Worm (Caenorhabditis elegans) whole organism, L2 larva: ENCODE results near the gene K09C6.8.

ENCODE experiments used
- C34F6.9 ChIP-seq: fragments of 150-350 bp; optimal IDR thresholded peaks from 2 replicates; lab custom pipeline; 2014; ENCODE audit warnings: missing biosample characterization, missing genetic modification characterization
- R02D3.7 ChIP-seq: fragments of 150-350 bp; optimal IDR thresholded peaks from 2 replicates; lab custom pipeline; 2014; ENCODE audit warnings: missing biosample characterization, missing genetic modification characterization
- Y55F3AM.14 ChIP-seq: fragments of 200-800 bp; sonication (Bioruptor generic); optimal IDR thresholded peaks from 2 replicates; lab custom pipeline; 2018; ENCODE audit warnings: mild to moderate bottlenecking, missing genetic modification characterization, missing compliant biosample characterization
- alr-1 ChIP-seq: fragments of 150-350 bp; optimal IDR thresholded peaks from 2 replicates; lab custom pipeline; 2014; ENCODE audit warnings: missing biosample characterization, missing genetic modification characterization
- ama-1 ChIP-seq: fragments of 150-350 bp; optimal IDR thresholded peaks from 2 replicates; lab custom pipeline; 2018; ENCODE audit warnings: inconsistent platforms
- ceh-16 ChIP-seq: fragments of 150-350 bp; optimal IDR thresholded peaks from 2 replicates; lab custom pipeline; 2014; ENCODE audit warnings: missing biosample characterization, missing genetic modification characterization
- dmd-4 ChIP-seq: sonication (generic microtip); optimal IDR thresholded peaks from 2 replicates; lab custom pipeline; 2017; ENCODE audit warnings: missing biosample characterization, missing genetic modification characterization
- elt-1 ChIP-seq: fragments of 150-350 bp; optimal IDR thresholded peaks from 2 replicates; lab custom pipeline; 2014; ENCODE audit warnings: missing biosample characterization, missing genetic modification characterization
- fos-1 ChIP-seq: fragments of 150-350 bp; optimal IDR thresholded peaks from 2 replicates; lab custom pipeline; 2014; ENCODE audit warnings: missing biosample characterization, missing genetic modification characterization
- gmeb-1 ChIP-seq: fragments of 150-350 bp; optimal IDR thresholded peaks from 2 replicates; lab custom pipeline; 2014; ENCODE audit warnings: missing biosample characterization, missing genetic modification characterization
- lin-39 ChIP-seq: fragments of 150-350 bp; optimal IDR thresholded peaks from 2 replicates; lab custom pipeline; 2014; ENCODE audit warnings: missing biosample characterization, missing genetic modification reagents, missing genetic modification characterization
- lsy-2 ChIP-seq, 2 experiments: fragments of 150-350 bp in 1 of 2; sonication (generic microtip) in 1 of 2; optimal IDR thresholded peaks; 2 replicates each; lab custom pipeline; 2014 to 2017; ENCODE audit warnings: missing biosample characterization in 2 of 2, missing genetic modification characterization in 2 of 2
- mab-5 ChIP-seq: fragments of 150-350 bp; optimal IDR thresholded peaks from 2 replicates; lab custom pipeline; 2014; ENCODE audit warnings: missing biosample characterization, missing genetic modification characterization
- mdl-1 ChIP-seq, 2 experiments: fragments of 150-350 bp in 1 of 2; sonication (generic microtip) in 1 of 2; optimal IDR thresholded peaks; 2 replicates each; lab custom pipeline; 2017; ENCODE audit warnings: missing biosample characterization in 2 of 2, missing genetic modification characterization in 2 of 2
- nhr-10 ChIP-seq: sonication (generic microtip); optimal IDR thresholded peaks from 2 replicates; lab custom pipeline; 2017; ENCODE audit warnings: missing biosample characterization, missing genetic modification characterization
- nhr-11 ChIP-seq: fragments of 150-350 bp; optimal IDR thresholded peaks from 2 replicates; lab custom pipeline; 2014; ENCODE audit warnings: missing biosample characterization, missing genetic modification characterization
- nhr-129 ChIP-seq: fragments of 150-350 bp; optimal IDR thresholded peaks from 2 replicates; lab custom pipeline; 2014; ENCODE audit warnings: missing biosample characterization, missing genetic modification characterization
- nhr-23 ChIP-seq: fragments of 150-350 bp; optimal IDR thresholded peaks from 2 replicates; lab custom pipeline; 2014; ENCODE audit warnings: missing biosample characterization, missing genetic modification reagents, missing genetic modification characterization
- nhr-237 ChIP-seq: fragments of 150-350 bp; optimal IDR thresholded peaks from 2 replicates; lab custom pipeline; 2014; ENCODE audit warnings: missing biosample characterization, missing genetic modification characterization
- nhr-25 ChIP-seq: fragments of 150-350 bp; sonication (generic microtip); optimal IDR thresholded peaks from 3 replicates; lab custom pipeline; 2014; ENCODE audit warnings: missing biosample characterization, missing genetic modification characterization
- nhr-77 ChIP-seq: fragments of 150-350 bp; optimal IDR thresholded peaks from 2 replicates; lab custom pipeline; 2014; ENCODE audit warnings: missing biosample characterization, missing genetic modification characterization
- peb-1 ChIP-seq: fragments of 150-350 bp; optimal IDR thresholded peaks from 2 replicates; lab custom pipeline; 2014; ENCODE audit warnings: missing biosample characterization, missing genetic modification characterization
- skn-1 ChIP-seq: sonication (generic microtip); optimal IDR thresholded peaks from 2 replicates; lab custom pipeline; 2017; ENCODE audit warnings: missing biosample characterization, missing genetic modification characterization
- sma-9 ChIP-seq, 2 experiments: fragments of 150-350 bp in 1 of 2; sonication (generic microtip) in 1 of 2; optimal IDR thresholded peaks; 2 replicates each; lab custom pipeline; 2014 to 2016; ENCODE audit warnings: missing genetic modification characterization in 2 of 2, mild to moderate bottlenecking in 1 of 2, missing biosample characterization in 1 of 2, missing compliant biosample characterization in 1 of 2, missing genetic modification reagents in 1 of 2, moderate library complexity in 1 of 2
- unc-55 ChIP-seq: fragments of 150-350 bp; sonication (generic microtip); optimal IDR thresholded peaks from 3 replicates; lab custom pipeline; 2014; ENCODE audit warnings: missing biosample characterization, missing genetic modification reagents, missing genetic modification characterization
- unc-62 ChIP-seq: fragments of 150-350 bp; optimal IDR thresholded peaks from 2 replicates; lab custom pipeline; 2014; ENCODE audit warnings: missing biosample characterization, missing genetic modification reagents, missing genetic modification characterization
- zag-1 ChIP-seq: fragments of 150-350 bp; optimal IDR thresholded peaks from 2 replicates; lab custom pipeline; 2014; ENCODE audit warnings: missing biosample characterization, missing genetic modification characterization
- ztf-11 ChIP-seq: sonication (generic microtip); optimal IDR thresholded peaks from 2 replicates; lab custom pipeline; 2017; ENCODE audit warnings: missing biosample characterization, missing genetic modification characterization

K09C6.8 gene

ce11 chrV:802726-803125 lies 40.3 kb downstream of the K09C6.8 start:
- no peak for TF ChIP-seq C34F6.9 (tag; lab: Kevin White, UChicago)
- TF ChIP-seq unc-55 (GFP tag; lab: Kevin White, UChicago): no peak
- TF ChIP-seq nhr-77: no peak
- no peak for TF ChIP-seq gmeb-1 (tag; lab: Kevin White, UChicago)
- no peak for TF ChIP-seq dmd-4
- no peak for TF ChIP-seq ama-1 (lab: Kevin White, UChicago)
- no peak for TF ChIP-seq alr-1 (tag; lab: Kevin White, UChicago)
- TF ChIP-seq unc-62 (GFP tag; lab: Kevin White, UChicago): no peak
- TF ChIP-seq nhr-10 (tag; lab: Kevin White, UChicago): no peak
- TF ChIP-seq ceh-16: no peak
- TF ChIP-seq nhr-23: no peak
- no peak for TF ChIP-seq sma-9 (GFP tag; optimal IDR thresholded peaks at IDR 0.05; lab: Kevin White, UChicago)
- no peak for TF ChIP-seq sma-9 (tag; optimal IDR thresholded peaks at IDR 0.05; lab: Kevin White, UChicago)
- no peak for TF ChIP-seq fos-1 (tag; lab: Kevin White, UChicago)
- TF ChIP-seq nhr-11 (tag; lab: Kevin White, UChicago): no peak
- TF ChIP-seq lin-39 (tag; lab: Kevin White, UChicago): no peak
- no peak for TF ChIP-seq zag-1 (tag; lab: Kevin White, UChicago)
- no peak for TF ChIP-seq mab-5 (tag; lab: Kevin White, UChicago)
- TF ChIP-seq nhr-129 (tag; lab: Kevin White, UChicago): no peak
- no peak for TF ChIP-seq R02D3.7 (tag; lab: Kevin White, UChicago)
- TF ChIP-seq mdl-1 (tag; optimal IDR thresholded peaks at IDR 0.05; lab: Kevin White, UChicago): no peak

- TF ChIP-seq sma-9 (GFP tag; optimal IDR thresholded peaks at IDR 0.05; lab: Kevin White, UChicago) (peak; percentile 77), sma-9 (tag; optimal IDR thresholded peaks at IDR 0.05; lab: Kevin White, UChicago) (no peak), elt-1 (tag; lab: Kevin White, UChicago) (peak; percentile 89), skn-1 (no peak), C34F6.9 (tag; lab: Kevin White, UChicago) (no peak), Y55F3AM.14 (GFP tag; lab: Kevin White, UChicago) (no peak), ceh-16 (peak; percentile 33), lin-39 (tag; lab: Kevin White, UChicago) (no peak), nhr-77 (no peak), ztf-11 (tag; lab: Kevin White, UChicago) (no peak), nhr-25 (tag; lab: Kevin White, UChicago) (no peak), unc-62 (GFP tag; lab: Kevin White, UChicago) (no peak), peb-1 (tag; lab: Kevin White, UChicago) (no peak)
These were observed 41.4 kb downstream of the K09C6.8 start for ce11 chrV:801555-802060.

ce11 chrV:800271-800670 lies 42.7 kb downstream of the K09C6.8 start:
- TF ChIP-seq nhr-237 (tag; lab: Kevin White, UChicago) (no peak), sma-9 (GFP tag; optimal IDR thresholded peaks at IDR 0.05; lab: Kevin White, UChicago) (peak; percentile 70), sma-9 (tag; optimal IDR thresholded peaks at IDR 0.05; lab: Kevin White, UChicago) (no peak), alr-1 (tag; lab: Kevin White, UChicago) (no peak), elt-1 (tag; lab: Kevin White, UChicago) (peak; percentile 3), dmd-4 (no peak)
- TF ChIP-seq, all 48 proteins: peak for 2

- TF ChIP-seq sma-9 (GFP tag; optimal IDR thresholded peaks at IDR 0.05; lab: Kevin White, UChicago) (no peak), sma-9 (tag; optimal IDR thresholded peaks at IDR 0.05; lab: Kevin White, UChicago) (no peak)
- TF ChIP-seq, all 48 proteins: peak for 0
These were observed 45.8 kb downstream of the K09C6.8 start for ce11 chrV:797241-797640.

- TF ChIP-seq unc-62 (GFP tag; lab: Kevin White, UChicago) (no peak), unc-55 (GFP tag; lab: Kevin White, UChicago) (no peak), lsy-2 (tag; optimal IDR thresholded peaks at IDR 0.05; lab: Kevin White, UChicago) (no peak), fos-1 (tag; lab: Kevin White, UChicago) (no peak), gmeb-1 (tag; lab: Kevin White, UChicago) (no peak), sma-9 (GFP tag; optimal IDR thresholded peaks at IDR 0.05; lab: Kevin White, UChicago) (no peak), sma-9 (tag; optimal IDR thresholded peaks at IDR 0.05; lab: Kevin White, UChicago) (no peak)
These were observed 48.9 kb downstream of the K09C6.8 start for ce11 chrV:794092-794491.
